Worm (Caenorhabditis elegans) whole organism, mixed stage, embryonic: Measurements from ENCODE around the gene srx-10.

Source experiments
- M03D4.4 ChIP-seq: sonication (generic microtip); optimal IDR thresholded peaks from 2 replicates; lab custom pipeline; 2017; ENCODE audit warnings: mild to moderate bottlenecking, missing genetic modification characterization, missing compliant biosample characterization
- bed-3 ChIP-seq: fragments of 200-800 bp; sonication (Bioruptor generic); optimal IDR thresholded peaks from 3 replicates; lab custom pipeline; 2018; ENCODE audit warnings: mild to moderate bottlenecking, missing genetic modification characterization, moderate library complexity, missing compliant biosample characterization
- blmp-1 ChIP-seq: fragments of 150-350 bp; optimal IDR thresholded peaks from 2 replicates; lab custom pipeline; 2014; ENCODE audit warnings: missing biosample characterization, missing genetic modification characterization
- ceh-39 ChIP-seq: fragments of 150-350 bp; optimal IDR thresholded peaks from 2 replicates; lab custom pipeline; 2014; ENCODE audit warnings: missing biosample characterization, missing genetic modification characterization
- ceh-43 ChIP-seq: fragments of 200-800 bp; sonication (Bioruptor generic); optimal IDR thresholded peaks from 2 replicates; lab custom pipeline; 2018; ENCODE audit warnings: mild to moderate bottlenecking, missing genetic modification characterization, moderate library complexity, missing compliant biosample characterization
- ceh-83 ChIP-seq: fragments of 200-800 bp; sonication (Bioruptor generic); optimal IDR thresholded peaks from 2 replicates; lab custom pipeline; 2018; ENCODE audit warnings: mild to moderate bottlenecking, missing genetic modification characterization, missing compliant biosample characterization
- ces-1 ChIP-seq: fragments of 150-350 bp; optimal IDR thresholded peaks from 2 replicates; lab custom pipeline; 2014; ENCODE audit warnings: missing biosample characterization, missing genetic modification reagents, missing genetic modification characterization
- cnd-1 ChIP-seq: fragments of 200-800 bp; sonication (Bioruptor generic); optimal IDR thresholded peaks from 2 replicates; lab custom pipeline; 2018; ENCODE audit warnings: mild to moderate bottlenecking, missing genetic modification characterization, missing compliant biosample characterization
- drap-1 ChIP-seq: fragments of 200-800 bp; sonication (Bioruptor generic); optimal IDR thresholded peaks from 3 replicates; lab custom pipeline; 2018; ENCODE audit warnings: mild to moderate bottlenecking, missing genetic modification characterization, missing compliant biosample characterization
- elt-1 ChIP-seq: sonication (generic microtip); optimal IDR thresholded peaks from 2 replicates; lab custom pipeline; 2017; ENCODE audit warnings: missing genetic modification characterization, mild to moderate bottlenecking, missing compliant biosample characterization, antibody characterized with exemption, moderate library complexity, borderline replicate concordance; ENCODE audit not compliant: insufficient read depth
- elt-3 ChIP-seq: fragments of 150-350 bp; optimal IDR thresholded peaks from 2 replicates; lab custom pipeline; 2014; ENCODE audit warnings: missing biosample characterization, missing genetic modification characterization
- ham-2 ChIP-seq: fragments of 200-800 bp; sonication (Bioruptor generic); optimal IDR thresholded peaks from 2 replicates; lab custom pipeline; 2018; ENCODE audit warnings: mild to moderate bottlenecking, missing genetic modification characterization, missing compliant biosample characterization
- hlh-1 ChIP-seq: fragments of 150-350 bp; optimal IDR thresholded peaks from 2 replicates; lab custom pipeline; 2014; ENCODE audit warnings: missing biosample characterization, missing genetic modification reagents, missing genetic modification characterization
- lin-13 ChIP-seq: fragments of 150-350 bp; optimal IDR thresholded peaks from 2 replicates; lab custom pipeline; 2014; ENCODE audit warnings: missing biosample characterization, missing genetic modification characterization
- lin-32 ChIP-seq: fragments of 200-800 bp; sonication (Bioruptor generic); optimal IDR thresholded peaks from 2 replicates; lab custom pipeline; 2018; ENCODE audit warnings: mild to moderate bottlenecking, missing genetic modification characterization, missing compliant biosample characterization
- mep-1 ChIP-seq: fragments of 150-350 bp; optimal IDR thresholded peaks from 2 replicates; lab custom pipeline; 2017; ENCODE audit warnings: missing biosample characterization, missing genetic modification reagents, missing genetic modification characterization, inconsistent platforms
- mls-2 ChIP-seq: sonication (generic microtip); optimal IDR thresholded peaks from 2 replicates; lab custom pipeline; 2016; ENCODE audit warnings: mild to moderate bottlenecking, missing genetic modification characterization, moderate library complexity, missing compliant biosample characterization
- nhr-12 ChIP-seq: fragments of 150-350 bp; optimal IDR thresholded peaks from 2 replicates; lab custom pipeline; 2014; ENCODE audit warnings: missing biosample characterization, missing genetic modification characterization
- nhr-2 ChIP-seq: fragments of 150-350 bp; optimal IDR thresholded peaks from 2 replicates; lab custom pipeline; 2014; ENCODE audit warnings: missing biosample characterization, missing genetic modification characterization
- nhr-237 ChIP-seq: fragments of 150-350 bp; optimal IDR thresholded peaks from 2 replicates; lab custom pipeline; 2014; ENCODE audit warnings: missing biosample characterization, missing genetic modification characterization
- nhr-76 ChIP-seq: sonication (generic microtip); optimal IDR thresholded peaks from 2 replicates; lab custom pipeline; 2017; ENCODE audit warnings: missing biosample characterization, missing genetic modification characterization
- pha-4 ChIP-seq: fragments of 150-350 bp; optimal IDR thresholded peaks from 2 replicates; lab custom pipeline; 2018; ENCODE audit warnings: missing biosample characterization, missing genetic modification reagents, missing genetic modification characterization
- sem-2 ChIP-seq: fragments of 200-800 bp; sonication (Bioruptor generic); optimal IDR thresholded peaks from 2 replicates; lab custom pipeline; 2018; ENCODE audit warnings: mild to moderate bottlenecking, missing genetic modification characterization, missing compliant biosample characterization
- snpc-4 ChIP-seq: fragments of 150-350 bp; optimal IDR thresholded peaks from 2 replicates; lab custom pipeline; 2014; ENCODE audit warnings: missing biosample characterization, missing genetic modification characterization
- tbx-8 ChIP-seq: fragments of 200-800 bp; sonication (Bioruptor generic); optimal IDR thresholded peaks from 2 replicates; lab custom pipeline; 2018; ENCODE audit warnings: mild to moderate bottlenecking, missing genetic modification characterization, moderate library complexity, missing compliant biosample characterization
- unc-120 ChIP-seq: sonication (generic microtip); optimal IDR thresholded peaks from 2 replicates; lab custom pipeline; 2017; ENCODE audit warnings: missing genetic modification characterization, missing compliant biosample characterization; ENCODE audit not compliant: poor library complexity, severe bottlenecking
- unc-39 ChIP-seq: fragments of 150-350 bp; optimal IDR thresholded peaks from 2 replicates; lab custom pipeline; 2014; ENCODE audit warnings: missing biosample characterization, missing genetic modification characterization
- unc-62 ChIP-seq: fragments of 150-350 bp; optimal IDR thresholded peaks from 2 replicates; lab custom pipeline; 2014; ENCODE audit warnings: missing biosample characterization, missing genetic modification reagents, missing genetic modification characterization
- zip-8 ChIP-seq: fragments of 150-350 bp; optimal IDR thresholded peaks from 2 replicates; lab custom pipeline; 2014; ENCODE audit warnings: missing biosample characterization, missing genetic modification characterization
- ztf-11 ChIP-seq: fragments of 150-350 bp; optimal IDR thresholded peaks from 2 replicates; lab custom pipeline; 2014; ENCODE audit warnings: missing biosample characterization, missing genetic modification characterization

The srx-10 gene

DNA sequence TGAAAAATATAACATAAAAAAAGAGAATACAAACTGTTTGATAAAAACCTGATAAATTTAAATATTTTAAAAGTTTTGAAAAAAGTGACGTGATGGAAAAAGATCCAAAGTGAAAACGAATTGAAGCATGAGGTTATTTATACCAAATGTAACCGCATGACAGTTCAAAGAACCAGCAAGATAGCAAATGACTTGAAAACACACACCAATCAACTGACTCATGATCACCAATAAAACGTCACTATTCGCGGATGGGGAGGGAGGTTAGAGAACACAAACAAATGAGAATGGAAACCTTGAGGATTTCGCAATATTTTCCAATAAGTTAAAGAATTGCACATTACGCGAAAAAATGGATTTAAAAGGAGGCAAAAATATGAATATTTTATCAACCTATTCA is 36.9 kb downstream of the srx-10 start, which contains the start of gene C06B3.7:
Gene C06B3.7 (plus strand): TSS at position 287 of the 400 bp plus-strand sequence.
- no peak for TF ChIP-seq lin-32 (GFP tag; lab: Kevin White, UChicago)
- no peak for TF ChIP-seq ztf-11
- TF ChIP-seq nhr-76 (tag; lab: Kevin White, UChicago) = no peak
- no peak for TF ChIP-seq bed-3 (GFP tag; lab: Kevin White, UChicago)
- no peak for TF ChIP-seq unc-62
- TF ChIP-seq unc-120 (tag; lab: Kevin White, UChicago) = no peak
- TF ChIP-seq snpc-4 (tag; lab: Kevin White, UChicago) = no peak
- no peak for TF ChIP-seq mep-1
- no peak for TF ChIP-seq unc-39
- no peak for TF ChIP-seq hlh-1 (tag; lab: Kevin White, UChicago)
- no peak for TF ChIP-seq elt-1 (tag; lab: Kevin White, UChicago)
- no peak for TF ChIP-seq nhr-2
- TF ChIP-seq ceh-43 = no peak
- TF ChIP-seq nhr-12 (tag; lab: Kevin White, UChicago) = no peak
- TF ChIP-seq blmp-1 (tag; lab: Kevin White, UChicago) = no peak
- TF ChIP-seq pha-4 (tag; lab: Kevin White, UChicago) = no peak
- no peak for TF ChIP-seq zip-8 (tag; lab: Kevin White, UChicago)

DNA sequence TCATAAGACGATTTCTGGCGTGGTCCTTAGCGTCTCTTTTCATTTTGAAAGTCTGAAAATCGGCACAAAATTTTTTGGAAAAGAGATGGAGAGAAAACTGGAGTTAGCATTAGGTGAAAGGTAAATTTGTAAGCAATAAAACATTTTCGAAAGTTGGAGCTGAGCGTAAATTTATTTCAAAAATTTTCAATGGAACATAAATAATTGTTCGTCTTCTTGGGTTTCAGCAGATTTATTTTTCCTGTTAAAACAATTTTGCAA is 37.4 kb downstream of the srx-10 start, which contains the start of gene C06B3.6:
Gene C06B3.6 (minus strand): TSS at position 52 of the 261 bp plus-strand sequence.
- TF ChIP-seq cnd-1 (no peak), hlh-1 (tag; lab: Kevin White, UChicago) (no peak), nhr-237 (tag; lab: Kevin White, UChicago) (no peak), ztf-11 (no peak)

DNA sequence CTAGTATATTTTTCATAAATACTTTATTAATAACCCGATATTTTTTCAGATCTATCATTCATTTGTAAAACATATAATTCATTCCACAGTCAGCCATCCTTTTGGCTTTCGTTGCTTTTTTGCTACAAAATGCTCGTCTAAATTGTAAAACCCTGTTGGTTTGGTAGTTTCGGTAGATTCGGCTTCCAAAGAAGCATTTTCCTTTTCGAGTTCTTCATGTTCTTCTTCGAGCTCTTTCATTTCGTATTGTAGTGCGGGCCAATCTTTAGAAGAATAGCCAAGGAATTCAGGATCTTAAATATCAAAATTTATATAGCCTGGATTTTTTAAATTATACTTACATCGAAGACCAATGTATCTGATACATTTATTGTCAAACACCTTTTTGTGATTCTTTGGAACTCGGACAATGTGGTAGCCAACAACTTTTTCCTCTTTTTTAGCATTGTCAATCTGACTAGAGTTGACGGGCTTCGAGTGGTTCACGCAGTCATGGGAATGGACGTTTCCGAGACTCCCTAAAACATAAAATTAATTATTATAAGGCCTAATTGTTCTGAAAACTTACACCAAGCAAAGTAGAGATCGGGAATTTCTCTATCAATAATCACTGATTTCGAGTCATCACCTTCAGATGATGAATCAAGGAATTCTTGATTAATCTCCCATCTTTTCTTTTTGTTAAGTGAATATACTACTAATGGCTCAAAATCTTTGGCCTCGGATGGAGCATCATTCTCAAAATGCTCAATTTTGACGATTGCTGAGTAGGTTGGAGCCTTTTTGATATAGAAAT is 38.0 kb downstream of the srx-10 start:
- no peak for TF ChIP-seq pha-4 (tag; lab: Kevin White, UChicago)
- TF ChIP-seq mls-2 (tag; lab: Kevin White, UChicago) = no peak
- no peak for TF ChIP-seq tbx-8 (GFP tag; lab: Kevin White, UChicago)
- TF ChIP-seq elt-3 = no peak
- TF ChIP-seq nhr-237 (tag; lab: Kevin White, UChicago) = no peak
- no peak for TF ChIP-seq sem-2 (GFP tag; lab: Kevin White, UChicago)
- no peak for TF ChIP-seq unc-39
- TF ChIP-seq drap-1 = no peak
- TF ChIP-seq ceh-83 (GFP tag; lab: Kevin White, UChicago) = no peak
- no peak for TF ChIP-seq unc-62
- no peak for TF ChIP-seq nhr-12 (tag; lab: Kevin White, UChicago)
- no peak for TF ChIP-seq unc-120 (tag; lab: Kevin White, UChicago)
- TF ChIP-seq ces-1 = no peak
- no peak for TF ChIP-seq mep-1

DNA sequence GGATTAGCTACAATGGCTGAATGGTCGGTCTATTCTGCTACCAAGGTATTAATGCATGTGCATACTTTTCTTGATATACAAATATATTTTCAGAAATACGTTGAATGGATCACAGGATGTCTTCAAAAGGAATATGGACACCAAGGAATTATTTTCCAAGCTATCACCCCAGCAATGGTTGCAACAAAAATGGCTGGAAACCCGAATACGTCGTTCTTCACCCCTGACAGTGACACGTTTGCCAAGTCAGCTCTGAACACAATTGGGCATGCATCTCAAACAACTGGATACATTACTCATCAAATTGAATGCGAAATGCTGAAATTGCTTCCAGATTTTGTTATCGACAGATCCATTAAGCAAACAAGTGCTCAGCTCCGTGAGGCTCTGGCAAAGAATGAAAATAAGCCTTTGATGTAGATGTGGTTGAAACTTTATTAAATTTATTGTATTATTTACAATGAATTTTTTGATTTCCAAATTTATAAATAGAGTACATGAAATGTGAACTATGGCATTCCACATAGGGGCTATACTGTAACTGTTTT is 38.7 kb downstream of the srx-10 start:
- TF ChIP-seq nhr-76 (tag; lab: Kevin White, UChicago) (no peak), unc-120 (tag; lab: Kevin White, UChicago) (no peak), lin-13 (no peak), pha-4 (tag; lab: Kevin White, UChicago) (no peak), nhr-237 (tag; lab: Kevin White, UChicago) (no peak), zip-8 (tag; lab: Kevin White, UChicago) (no peak), ham-2 (no peak)
- TF ChIP-seq, all 35 proteins: peak for 0

DNA sequence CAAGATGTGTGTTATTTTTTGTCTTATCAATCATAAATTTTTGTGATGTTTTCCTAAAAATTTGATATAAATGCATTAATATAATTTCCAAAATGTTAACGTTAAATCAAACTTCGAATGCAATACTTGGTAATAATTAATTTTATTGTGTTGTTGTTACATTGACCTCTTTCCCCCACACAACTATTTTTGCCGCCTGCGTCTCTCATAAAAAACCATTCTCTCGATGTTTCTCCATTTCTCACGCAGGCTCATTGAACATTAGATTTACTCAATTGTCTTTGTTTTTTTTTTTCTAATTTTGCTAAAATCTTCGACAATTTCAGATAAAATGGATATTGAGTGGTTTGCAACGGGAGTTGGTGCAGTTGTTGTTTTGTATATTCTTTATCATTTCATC is 40.1 kb downstream of the srx-10 start, which contains the start of gene stdh-1:
Gene stdh-1 (plus strand): TSS at position 327 of the 400 bp plus-strand sequence.
- TF ChIP-seq ces-1 = peak; percentile 79
- no peak for TF ChIP-seq nhr-237 (tag; lab: Kevin White, UChicago)

DNA sequence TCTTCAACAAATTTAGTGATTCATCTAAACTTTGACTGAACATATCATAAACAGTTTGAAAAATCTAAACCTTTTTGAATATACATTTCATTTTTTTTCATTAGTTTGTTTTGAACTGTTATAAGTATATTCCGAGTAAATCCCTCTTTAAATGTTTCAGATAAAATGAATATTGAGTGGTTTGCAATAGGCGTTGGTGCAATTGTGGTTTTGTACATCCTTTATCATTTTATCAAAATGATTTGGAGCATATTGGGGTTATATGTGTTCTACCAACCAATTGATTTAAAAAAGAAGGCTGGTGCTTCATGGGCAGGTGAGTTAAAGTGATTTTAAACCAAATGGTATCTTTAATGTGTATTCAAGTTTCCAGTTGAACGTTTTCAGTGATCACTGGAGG is 41.8 kb downstream of the srx-10 start, which contains the start of gene stdh-3:
Gene stdh-3 (plus strand): TSS at position 166 of the 400 bp plus-strand sequence.
- TF ChIP-seq lin-32 (GFP tag; lab: Kevin White, UChicago) (no peak), hlh-1 (tag; lab: Kevin White, UChicago) (no peak), ceh-39 (no peak), mls-2 (tag; lab: Kevin White, UChicago) (no peak), unc-39 (no peak), drap-1 (no peak), ceh-43 (no peak), nhr-237 (tag; lab: Kevin White, UChicago) (no peak), nhr-12 (tag; lab: Kevin White, UChicago) (no peak), M03D4.4 (tag; lab: Kevin White, UChicago) (no peak), ces-1 (no peak), elt-3 (no peak)
